Worm (Caenorhabditis elegans) whole organism, late embryonic: ENCODE measurements around the gene srlf-19.

Experiments
- ceh-19 ChIP-seq: fragments of 200-800 bp; sonication (Bioruptor generic); optimal IDR thresholded peaks from 2 replicates; lab custom pipeline; 2018; ENCODE audit warnings: mild to moderate bottlenecking, missing genetic modification characterization, missing compliant biosample characterization
- dmd-4 ChIP-seq: sonication (generic microtip); optimal IDR thresholded peaks from 2 replicates; lab custom pipeline; 2016; ENCODE audit warnings: borderline replicate concordance, missing genetic modification characterization, missing compliant biosample characterization
- nfya-1 ChIP-seq: sonication (generic microtip); optimal IDR thresholded peaks from 2 replicates; lab custom pipeline; 2017; ENCODE audit warnings: missing genetic modification characterization, mild to moderate bottlenecking, missing compliant biosample characterization, antibody characterized with exemption, moderate library complexity
- pha-4 ChIP-seq: fragments of 150-350 bp; optimal IDR thresholded peaks from 2 replicates; lab custom pipeline; 2018; ENCODE audit warnings: missing biosample characterization, missing genetic modification reagents, missing genetic modification characterization
- sox-2 ChIP-seq: fragments of 200-800 bp; sonication (Bioruptor generic); IDR thresholded peaks from 2 replicates; pipeline ENCODE4 v1.3.6; 2022; ENCODE audit warnings: missing genetic modification reagents, missing genetic modification characterization, missing compliant biosample characterization
- syd-9 ChIP-seq: sonication (generic microtip); optimal IDR thresholded peaks from 2 replicates; lab custom pipeline; 2016; ENCODE audit warnings: mild to moderate bottlenecking, missing genetic modification characterization, moderate library complexity, missing compliant biosample characterization
- unc-86 ChIP-seq: sonication (generic microtip); optimal IDR thresholded peaks from 2 replicates; lab custom pipeline; 2016; ENCODE audit warnings: missing genetic modification characterization, missing compliant biosample characterization

- TF ChIP-seq pha-4 (tag; lab: Kevin White, UChicago): no peak
- TF ChIP-seq dmd-4: no peak
- no peak for TF ChIP-seq sox-2
- TF ChIP-seq ceh-19 (GFP tag; lab: Kevin White, UChicago): no peak
- TF ChIP-seq nfya-1 (tag; lab: Kevin White, UChicago): no peak
- no peak for TF ChIP-seq syd-9
- TF ChIP-seq unc-86: no peak
Observed at ce11 chrV:479046-479445, 26.2 kb upstream of the srlf-19 start.
